Worm (Caenorhabditis elegans) whole organism, L2 larva: ENCODE data around the gene F48G7.13.

Experiments
- C34F6.9 ChIP-seq: fragments of 150-350 bp; optimal IDR thresholded peaks from 2 replicates; lab custom pipeline; 2014; ENCODE audit warnings: missing biosample characterization, missing genetic modification characterization
- F13H6.1 ChIP-seq: sonication (generic microtip); optimal IDR thresholded peaks from 2 replicates; lab custom pipeline; 2016; ENCODE audit warnings: missing genetic modification characterization, missing compliant biosample characterization
- R02D3.7 ChIP-seq: fragments of 150-350 bp; optimal IDR thresholded peaks from 2 replicates; lab custom pipeline; 2014; ENCODE audit warnings: missing biosample characterization, missing genetic modification characterization
- alr-1 ChIP-seq: fragments of 150-350 bp; optimal IDR thresholded peaks from 2 replicates; lab custom pipeline; 2014; ENCODE audit warnings: missing biosample characterization, missing genetic modification characterization
- aly-2 ChIP-seq: fragments of 150-350 bp; optimal IDR thresholded peaks from 2 replicates; lab custom pipeline; 2014; ENCODE audit warnings: missing biosample characterization, missing genetic modification characterization
- ama-1 ChIP-seq: fragments of 150-350 bp; optimal IDR thresholded peaks from 2 replicates; lab custom pipeline; 2018; ENCODE audit warnings: inconsistent platforms
- blmp-1 ChIP-seq: sonication (generic microtip); optimal IDR thresholded peaks from 2 replicates; lab custom pipeline; 2017; ENCODE audit warnings: missing genetic modification characterization, mild to moderate bottlenecking, missing compliant biosample characterization, antibody characterized with exemption, moderate library complexity; ENCODE audit not compliant: insufficient read depth
- ceh-16 ChIP-seq: fragments of 150-350 bp; optimal IDR thresholded peaks from 2 replicates; lab custom pipeline; 2014; ENCODE audit warnings: missing biosample characterization, missing genetic modification characterization
- ceh-82 ChIP-seq: fragments of 150-350 bp; optimal IDR thresholded peaks from 2 replicates; lab custom pipeline; 2014; ENCODE audit warnings: missing biosample characterization, missing genetic modification characterization
- elt-3 ChIP-seq: sonication (generic microtip); optimal IDR thresholded peaks from 2 replicates; lab custom pipeline; 2017; ENCODE audit warnings: missing biosample characterization, missing genetic modification characterization
- fos-1 ChIP-seq: fragments of 150-350 bp; optimal IDR thresholded peaks from 2 replicates; lab custom pipeline; 2014; ENCODE audit warnings: missing biosample characterization, missing genetic modification characterization
- gmeb-1 ChIP-seq: fragments of 150-350 bp; optimal IDR thresholded peaks from 2 replicates; lab custom pipeline; 2014; ENCODE audit warnings: missing biosample characterization, missing genetic modification characterization
- lin-11 ChIP-seq: fragments of 150-350 bp; sonication (generic microtip); optimal IDR thresholded peaks from 2 replicates; lab custom pipeline; 2014; ENCODE audit warnings: missing biosample characterization, missing genetic modification characterization, inconsistent platforms, mixed read lengths
- lin-13 ChIP-seq: fragments of 150-350 bp; optimal IDR thresholded peaks from 2 replicates; lab custom pipeline; 2014; ENCODE audit warnings: missing biosample characterization, missing genetic modification reagents, missing genetic modification characterization
- lin-39 ChIP-seq: fragments of 150-350 bp; optimal IDR thresholded peaks from 2 replicates; lab custom pipeline; 2014; ENCODE audit warnings: missing biosample characterization, missing genetic modification reagents, missing genetic modification characterization
- mbf-1 ChIP-seq: sonication (generic microtip); optimal IDR thresholded peaks from 2 replicates; lab custom pipeline; 2017; ENCODE audit warnings: missing biosample characterization, missing genetic modification characterization
- mdl-1 ChIP-seq, 2 experiments: fragments of 150-350 bp in 1 of 2; sonication (generic microtip) in 1 of 2; optimal IDR thresholded peaks; 2 replicates each; lab custom pipeline; 2017; ENCODE audit warnings: missing biosample characterization in 2 of 2, missing genetic modification characterization in 2 of 2
- nhr-10 ChIP-seq: sonication (generic microtip); optimal IDR thresholded peaks from 2 replicates; lab custom pipeline; 2017; ENCODE audit warnings: missing biosample characterization, missing genetic modification characterization
- nhr-11 ChIP-seq: fragments of 150-350 bp; optimal IDR thresholded peaks from 2 replicates; lab custom pipeline; 2014; ENCODE audit warnings: missing biosample characterization, missing genetic modification characterization
- nhr-129 ChIP-seq: fragments of 150-350 bp; optimal IDR thresholded peaks from 2 replicates; lab custom pipeline; 2014; ENCODE audit warnings: missing biosample characterization, missing genetic modification characterization
- nhr-23 ChIP-seq: fragments of 150-350 bp; optimal IDR thresholded peaks from 2 replicates; lab custom pipeline; 2014; ENCODE audit warnings: missing biosample characterization, missing genetic modification reagents, missing genetic modification characterization
- nhr-237 ChIP-seq: fragments of 150-350 bp; optimal IDR thresholded peaks from 2 replicates; lab custom pipeline; 2014; ENCODE audit warnings: missing biosample characterization, missing genetic modification characterization
- nhr-25 ChIP-seq: fragments of 150-350 bp; sonication (generic microtip); optimal IDR thresholded peaks from 3 replicates; lab custom pipeline; 2014; ENCODE audit warnings: missing biosample characterization, missing genetic modification characterization
- nhr-6 ChIP-seq: fragments of 150-350 bp; optimal IDR thresholded peaks from 2 replicates; lab custom pipeline; 2014; ENCODE audit warnings: missing biosample characterization, missing genetic modification characterization
- nhr-77 ChIP-seq: fragments of 150-350 bp; optimal IDR thresholded peaks from 2 replicates; lab custom pipeline; 2014; ENCODE audit warnings: missing biosample characterization, missing genetic modification characterization
- peb-1 ChIP-seq: fragments of 150-350 bp; optimal IDR thresholded peaks from 2 replicates; lab custom pipeline; 2014; ENCODE audit warnings: missing biosample characterization, missing genetic modification characterization
- sem-4 ChIP-seq: fragments of 150-350 bp; optimal IDR thresholded peaks from 2 replicates; lab custom pipeline; 2014; ENCODE audit warnings: missing biosample characterization, missing genetic modification reagents, missing genetic modification characterization
- skn-1 ChIP-seq: sonication (generic microtip); optimal IDR thresholded peaks from 2 replicates; lab custom pipeline; 2017; ENCODE audit warnings: missing biosample characterization, missing genetic modification characterization
- sma-3 ChIP-seq: sonication (generic microtip); optimal IDR thresholded peaks from 2 replicates; lab custom pipeline; 2016; ENCODE audit warnings: missing genetic modification reagents, missing genetic modification characterization, missing compliant biosample characterization
- sma-9 ChIP-seq, 2 experiments: fragments of 150-350 bp in 1 of 2; sonication (generic microtip) in 1 of 2; optimal IDR thresholded peaks; 2 replicates each; lab custom pipeline; 2014 to 2016; ENCODE audit warnings: missing genetic modification characterization in 2 of 2, mild to moderate bottlenecking in 1 of 2, missing biosample characterization in 1 of 2, missing compliant biosample characterization in 1 of 2, missing genetic modification reagents in 1 of 2, moderate library complexity in 1 of 2
- snpc-4 ChIP-seq: fragments of 150-350 bp; optimal IDR thresholded peaks from 2 replicates; lab custom pipeline; 2014; ENCODE audit warnings: missing biosample characterization, missing genetic modification characterization
- unc-55 ChIP-seq: fragments of 150-350 bp; sonication (generic microtip); optimal IDR thresholded peaks from 3 replicates; lab custom pipeline; 2014; ENCODE audit warnings: missing biosample characterization, missing genetic modification reagents, missing genetic modification characterization
- unc-62 ChIP-seq: fragments of 150-350 bp; optimal IDR thresholded peaks from 2 replicates; lab custom pipeline; 2014; ENCODE audit warnings: missing biosample characterization, missing genetic modification reagents, missing genetic modification characterization
- zag-1 ChIP-seq: fragments of 150-350 bp; optimal IDR thresholded peaks from 2 replicates; lab custom pipeline; 2014; ENCODE audit warnings: missing biosample characterization, missing genetic modification characterization
- ztf-11 ChIP-seq: sonication (generic microtip); optimal IDR thresholded peaks from 2 replicates; lab custom pipeline; 2017; ENCODE audit warnings: missing biosample characterization, missing genetic modification characterization

The F48G7.13 gene

DNA sequence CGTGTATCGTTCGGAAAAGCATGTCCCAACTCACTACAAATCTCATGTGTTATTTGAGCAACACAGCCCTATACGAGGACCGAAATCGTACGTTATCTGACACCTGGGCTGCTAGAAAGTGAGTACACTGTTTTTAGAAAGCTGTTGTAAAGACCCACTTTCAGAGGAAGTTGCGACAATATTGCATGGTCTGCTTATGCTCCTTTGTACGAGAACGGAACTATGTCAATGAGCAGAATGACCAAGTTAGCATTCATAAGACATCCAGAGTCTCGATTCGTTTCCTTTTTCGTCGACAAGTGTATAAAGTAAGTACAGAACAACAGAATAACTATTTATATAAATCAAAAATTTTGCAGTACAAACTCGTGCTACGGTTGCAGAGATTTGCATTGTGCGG lies 38.5 kb upstream of the F48G7.13 start:
- TF ChIP-seq nhr-77 (tag; lab: Kevin White, UChicago): no peak
- TF ChIP-seq unc-62: no peak
- no peak for TF ChIP-seq ztf-11
- no peak for TF ChIP-seq lin-39 (tag; lab: Kevin White, UChicago)
- no peak for TF ChIP-seq nhr-237
- no peak for TF ChIP-seq sma-3 (GFP tag; lab: Kevin White, UChicago)
- no peak for TF ChIP-seq zag-1
- TF ChIP-seq F13H6.1 (tag; lab: Kevin White, UChicago): no peak
- TF ChIP-seq elt-3 (tag; lab: Kevin White, UChicago): no peak
- TF ChIP-seq nhr-23: no peak
- no peak for TF ChIP-seq nhr-25 (tag; lab: Kevin White, UChicago)
- no peak for TF ChIP-seq alr-1
- no peak for TF ChIP-seq blmp-1 (tag; lab: Kevin White, UChicago)

DNA sequence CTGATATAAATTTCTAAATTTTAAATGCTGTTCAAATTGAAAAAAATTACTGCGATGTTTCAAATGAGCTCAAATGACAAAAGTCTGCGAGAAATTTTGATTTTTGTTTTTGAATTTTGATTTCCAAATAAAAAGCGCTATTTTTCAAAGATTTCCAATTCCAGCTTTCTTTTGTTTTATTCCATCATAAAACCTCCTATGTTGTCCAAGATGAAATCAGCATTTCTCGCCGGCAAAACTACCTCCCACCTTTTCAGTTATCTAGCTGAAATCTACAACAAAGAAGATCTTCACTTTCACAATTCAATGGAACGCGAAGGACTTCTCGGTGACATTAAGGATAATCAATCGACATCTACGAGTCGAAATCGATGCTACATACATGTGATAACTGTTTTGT lies 36.4 kb upstream of the F48G7.13 start, which contains the start of gene K06H6.4:
Gene K06H6.4, plus strand, starts transcription at position 301 of the 400 bp plus-strand sequence.
- TF ChIP-seq ztf-11 (no peak), blmp-1 (tag; lab: Kevin White, UChicago) (no peak), nhr-10 (tag; lab: Kevin White, UChicago) (no peak), lin-11 (no peak), R02D3.7 (tag; lab: Kevin White, UChicago) (no peak), gmeb-1 (tag; lab: Kevin White, UChicago) (no peak), ama-1 (lab: Kevin White, UChicago) (no peak), sem-4 (tag; lab: Kevin White, UChicago) (no peak), lin-13 (GFP tag; lab: Kevin White, UChicago) (no peak), aly-2 (tag; lab: Kevin White, UChicago) (no peak), nhr-6 (no peak), C34F6.9 (tag; lab: Kevin White, UChicago) (no peak), fos-1 (tag; lab: Kevin White, UChicago) (no peak), peb-1 (tag; lab: Kevin White, UChicago) (no peak), unc-55 (GFP tag; lab: Kevin White, UChicago) (no peak)

DNA sequence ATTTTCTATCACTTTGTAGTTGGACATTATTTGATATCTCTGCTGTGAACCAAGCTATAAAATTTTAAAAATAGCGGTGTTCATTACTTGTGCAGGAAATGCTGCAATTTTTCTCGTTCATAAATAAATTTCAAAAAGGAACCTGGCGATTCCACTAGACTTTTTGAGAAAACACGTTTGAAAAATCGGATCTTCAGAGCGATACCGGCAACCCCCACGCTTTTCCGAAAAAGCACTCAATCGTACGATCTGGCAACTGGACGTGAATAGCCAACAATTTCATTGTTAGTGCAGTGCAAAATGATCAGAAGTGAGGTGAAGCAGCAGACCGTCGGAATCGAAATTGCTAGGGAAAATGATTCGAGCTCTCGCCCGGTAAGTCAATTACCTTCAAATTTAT lies 33.8 kb upstream of the F48G7.13 start, which contains the start of gene nstp-7:
Gene nstp-7, plus strand, starts transcription at position 301 of the 400 bp plus-strand sequence.
- TF ChIP-seq ceh-16 (no peak), C34F6.9 (tag; lab: Kevin White, UChicago) (no peak), skn-1 (no peak), nhr-129 (tag; lab: Kevin White, UChicago) (no peak), nhr-10 (tag; lab: Kevin White, UChicago) (no peak), gmeb-1 (tag; lab: Kevin White, UChicago) (no peak), ceh-82 (tag; lab: Kevin White, UChicago) (no peak), nhr-11 (tag; lab: Kevin White, UChicago) (no peak)

DNA sequence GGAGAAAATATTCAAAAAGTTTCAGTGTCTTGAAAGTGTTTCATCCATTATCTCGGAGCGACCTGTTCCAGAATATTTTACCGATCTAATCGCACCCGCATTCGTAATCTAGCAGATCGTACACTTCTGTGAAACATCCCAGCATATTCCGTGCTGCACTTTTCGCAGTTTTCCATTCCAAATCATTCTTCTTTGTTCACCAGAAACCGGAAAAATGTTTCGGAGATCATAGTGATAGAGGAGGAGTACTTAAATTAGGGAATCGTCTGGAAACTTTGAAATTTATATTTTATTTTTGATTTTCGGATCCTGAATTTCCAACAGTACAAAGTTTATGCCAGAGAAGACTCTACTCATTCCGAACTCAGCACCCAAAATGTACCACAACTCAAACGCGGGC lies 29.9 kb upstream of the F48G7.13 start, which contains the start of gene K06H6.2:
Gene K06H6.2, plus strand, starts transcription at position 301 of the 400 bp plus-strand sequence.
- TF ChIP-seq mbf-1 (no peak), mdl-1 (tag; optimal IDR thresholded peaks at IDR 0.05; lab: Kevin White, UChicago) (no peak), sma-9 (GFP tag; optimal IDR thresholded peaks at IDR 0.05; lab: Kevin White, UChicago) (no peak), sma-9 (tag; optimal IDR thresholded peaks at IDR 0.05; lab: Kevin White, UChicago) (no peak), F13H6.1 (tag; lab: Kevin White, UChicago) (no peak), snpc-4 (no peak)
- TF ChIP-seq, all 48 proteins: peak for 0

DNA sequence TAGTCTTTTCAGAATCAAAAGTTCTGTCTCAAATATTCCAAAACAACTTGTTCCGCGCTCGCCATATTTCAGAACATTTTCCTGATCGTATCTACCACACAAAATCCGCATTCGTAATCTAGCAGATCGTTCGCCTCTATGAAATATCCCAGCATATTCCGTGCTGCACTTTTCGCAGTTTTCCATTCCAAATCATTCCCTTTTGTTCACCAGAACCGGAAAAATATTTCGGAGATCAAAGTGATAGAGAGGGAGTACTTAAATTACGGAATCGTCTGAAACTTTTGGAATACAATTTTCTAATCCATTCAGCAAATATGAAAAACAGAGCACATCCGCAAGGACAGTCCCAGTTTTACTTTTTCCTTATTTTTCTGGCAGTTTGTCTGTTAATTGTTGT lies 27.6 kb upstream of the F48G7.13 start, which contains the start of gene K06H6.1:
Gene K06H6.1, plus strand, starts transcription at position 301 of the 400 bp plus-strand sequence.
- no peak for TF ChIP-seq peb-1 (tag; lab: Kevin White, UChicago)
